Worm (Caenorhabditis elegans) whole organism, L4/young adult: Measurements from ENCODE around the gene F26A1.9.
"Not testable (repeated sequence)": the region's sequence is repeated elsewhere in the genome, so short reads cannot be mapped to it uniquely, and the experiment has no call there.

Experiments used
- W03F9.2 ChIP-seq: fragments of 150-350 bp; optimal IDR thresholded peaks from 2 replicates; lab custom pipeline; 2014; ENCODE audit warnings: missing biosample characterization, missing genetic modification characterization
- dao-5 ChIP-seq: sonication (generic microtip); optimal IDR thresholded peaks from 2 replicates; lab custom pipeline; 2016; ENCODE audit warnings: missing genotype, missing genetic modification characterization, moderate library complexity, missing compliant biosample characterization
- him-1 ChIP-seq: sonication (generic microtip); optimal IDR thresholded peaks from 2 replicates; lab custom pipeline; 2016; ENCODE audit warnings: missing genotype, missing genetic modification reagents, missing genetic modification characterization, missing compliant biosample characterization

F26A1.9 gene

ce11 chrIII:4809526-4810153 is 19.7 kb downstream of the F26A1.9 start, which contains the start of gene pal-1:
TSS of gene pal-1 (minus strand) at chrIII:4809576.
- no peak for TF ChIP-seq W03F9.2 (tag; lab: Kevin White, UChicago)
- TF ChIP-seq him-1: no peak
- no peak for TF ChIP-seq dao-5 (tag; lab: Kevin White, UChicago)

ce11 chrIII:4808089-4808488 is 21.3 kb downstream of the F26A1.9 start:
- no peak for TF ChIP-seq W03F9.2 (tag; lab: Kevin White, UChicago)
- TF ChIP-seq dao-5 (tag; lab: Kevin White, UChicago): no peak
- no peak for TF ChIP-seq him-1

- TF ChIP-seq him-1 (no peak), W03F9.2 (tag; lab: Kevin White, UChicago) (no peak), dao-5 (tag; lab: Kevin White, UChicago) (no peak)
These were observed 23.0 kb downstream of the F26A1.9 start for ce11 chrIII:4806345-4806744.

- TF ChIP-seq dao-5 (tag; lab: Kevin White, UChicago) (no peak), him-1 (no peak), W03F9.2 (tag; lab: Kevin White, UChicago) (no peak)
These were observed 26.6 kb downstream of the F26A1.9 start, which contains the start of gene metl-5 for ce11 chrIII:4802707-4803106. TSS of gene metl-5 (plus strand) at chrIII:4803007.

ce11 chrIII:4796536-4796935 is 32.8 kb downstream of the F26A1.9 start, which contains the start of gene tag-325:
TSS of gene tag-325 (plus strand) at chrIII:4796836.
- TF ChIP-seq W03F9.2 (tag; lab: Kevin White, UChicago): no peak
- no peak for TF ChIP-seq him-1
- TF ChIP-seq dao-5 (tag; lab: Kevin White, UChicago): no peak

ce11 chrIII:4796039-4796438 is 33.3 kb downstream of the F26A1.9 start:
- TF ChIP-seq him-1 (no peak), W03F9.2 (tag; lab: Kevin White, UChicago) (peak; percentile 33), dao-5 (tag; lab: Kevin White, UChicago) (no peak)

ce11 chrIII:4792560-4793136 is 36.7 kb downstream of the F26A1.9 start, which contains the start of gene mip-1:
TSS of gene mip-1 (plus strand) at chrIII:4793086.
- TF ChIP-seq W03F9.2 (tag; lab: Kevin White, UChicago) (no peak), dao-5 (tag; lab: Kevin White, UChicago) (no peak), him-1 (no peak)

- no peak for TF ChIP-seq W03F9.2 (tag; lab: Kevin White, UChicago)
- no peak for TF ChIP-seq dao-5 (tag; lab: Kevin White, UChicago)
- no peak for TF ChIP-seq him-1
These were observed 43.6 kb downstream of the F26A1.9 start, which contains the start of gene mel-28 for ce11 chrIII:4785714-4786113. TSS of gene mel-28 (plus strand) at chrIII:4786080.

ce11 chrIII:4785131-4785530 is 44.2 kb downstream of the F26A1.9 start, which contains the start of gene enu-3.2:
TSS of gene enu-3.2 (minus strand) at chrIII:4785235.
- not testable (repeated sequence) for TF ChIP-seq dao-5 (tag; lab: Kevin White, UChicago); W03F9.2 (tag; lab: Kevin White, UChicago); him-1

ce11 chrIII:4781937-4782576 is 47.3 kb downstream of the F26A1.9 start, which contains the start of the genes gex-5 and C38D4.10:
TSS of gene gex-5 (minus strand) at chrIII:4781987.
TSS of gene C38D4.10 (plus strand) at chrIII:4782526.
- not testable (repeated sequence) for TF ChIP-seq dao-5 (tag; lab: Kevin White, UChicago); him-1; W03F9.2 (tag; lab: Kevin White, UChicago)

ce11 chrIII:4779855-4780254 is 49.5 kb downstream of the F26A1.9 start, which contains the start of gene B0393.9:
TSS of gene B0393.9 (minus strand) at chrIII:4780157.
- TF ChIP-seq W03F9.2 (tag; lab: Kevin White, UChicago): no peak
- no peak for TF ChIP-seq dao-5 (tag; lab: Kevin White, UChicago)
- TF ChIP-seq him-1: no peak

ce11 chrIII:4778003-4778402 is 51.3 kb downstream of the F26A1.9 start, which contains the start of gene B0393.7:
TSS of gene B0393.7 (minus strand) at chrIII:4778103.
- TF ChIP-seq W03F9.2 (tag; lab: Kevin White, UChicago): no peak
- no peak for TF ChIP-seq him-1
